Fruit fly (Drosophila melanogaster): Measurements from ENCODE around the gene CG42823.

- TF ChIP-seq pan (optimal IDR thresholded peaks at IDR 0.05) (no peak), h (GFP tag; optimal IDR thresholded peaks at IDR 0.05) (peak; percentile 69), Sp1 (GFP tag; optimal IDR thresholded peaks at IDR 0.05) (peak; percentile 59), Hnf4 (GFP tag; optimal IDR thresholded peaks at IDR 0.05) (peak; percentile 83), dmrt93B (GFP tag; optimal IDR thresholded peaks at IDR 0.05) (peak; percentile 24), dsf (GFP tag; optimal IDR thresholded peaks at IDR 0.05; ENCODE audit: borderline replicate concordance) (peak; percentile 60), sage (GFP tag; optimal IDR thresholded peaks at IDR 0.05) (peak; percentile 37), N (GFP tag; optimal IDR thresholded peaks at IDR 0.05) (no peak), Myc (optimal IDR thresholded peaks at IDR 0.05) (peak; percentile 56), CrebA (GFP tag; optimal IDR thresholded peaks at IDR 0.05; ENCODE audit: borderline replicate concordance) (no peak)
Measured at dm6 chr3R:17385329-17386019, 19.4 kb downstream of the CG42823 start.
